Worm (Caenorhabditis elegans): Measurements from ENCODE around the gene nhr-288.

nhr-288 gene

ce11 chrV:18346080-18346479 lies 36.4 kb downstream of the nhr-288 start (continued):
- TF ChIP-seq fos-1 (tag; optimal IDR thresholded peaks at IDR 0.05) (peak; percentile 100), R02D3.7 (tag; optimal IDR thresholded peaks at IDR 0.05) (no peak), mab-5 (tag; optimal IDR thresholded peaks at IDR 0.05) (no peak), alr-1 (tag; optimal IDR thresholded peaks at IDR 0.05) (no peak), sma-3 (GFP tag; optimal IDR thresholded peaks at IDR 0.05) (peak; percentile 81), lin-39 (tag; optimal IDR thresholded peaks at IDR 0.05) (no peak), peb-1 (tag; optimal IDR thresholded peaks at IDR 0.05) (no peak), ztf-4 (tag; optimal IDR thresholded peaks at IDR 0.05) (no peak), ztf-1 (GFP tag; conservative IDR thresholded peaks at IDR 0.05) (no peak), ztf-11 (tag; optimal IDR thresholded peaks at IDR 0.05) (no peak), snpc-4 (tag; optimal IDR thresholded peaks at IDR 0.05) (no peak), crh-2 (tag; optimal IDR thresholded peaks at IDR 0.05) (peak; percentile 72), nhr-23 (tag; optimal IDR thresholded peaks at IDR 0.05) (no peak), F13H6.1 (tag; optimal IDR thresholded peaks at IDR 0.05) (peak; percentile 38), nhr-25 (tag; optimal IDR thresholded peaks at IDR 0.05) (no peak), zag-1 (tag; optimal IDR thresholded peaks at IDR 0.05) (no peak), egl-27 (tag; optimal IDR thresholded peaks at IDR 0.05) (peak; percentile 85), gmeb-1 (tag; optimal IDR thresholded peaks at IDR 0.05) (peak; percentile 76), sma-9 (GFP tag; optimal IDR thresholded peaks at IDR 0.05) (peak; percentile 88), sma-9 (tag; optimal IDR thresholded peaks at IDR 0.05) (no peak), nhr-11 (tag; optimal IDR thresholded peaks at IDR 0.05) (no peak), elt-3 (tag; optimal IDR thresholded peaks at IDR 0.05) (no peak), nhr-6 (tag; optimal IDR thresholded peaks at IDR 0.05) (no peak), nhr-12 (tag; optimal IDR thresholded peaks at IDR 0.05) (no peak)

ce11 chrV:18344194-18344593 lies 38.3 kb downstream of the nhr-288 start:
- TF ChIP-seq ZK546.5 (tag; optimal IDR thresholded peaks at IDR 0.05) = no peak
- no peak for TF ChIP-seq elt-1 (tag; optimal IDR thresholded peaks at IDR 0.05)
- no peak for TF ChIP-seq mdl-1 (tag; optimal IDR thresholded peaks at IDR 0.05)
- no peak for TF ChIP-seq dmd-4 (tag; optimal IDR thresholded peaks at IDR 0.05)
- no peak for TF ChIP-seq mab-5 (tag; optimal IDR thresholded peaks at IDR 0.05)
- no peak for TF ChIP-seq nhr-25 (tag; optimal IDR thresholded peaks at IDR 0.05)
- TF ChIP-seq unc-39 (tag; optimal IDR thresholded peaks at IDR 0.05) = no peak

ce11 chrV:18339807-18340206 lies 42.7 kb downstream of the nhr-288 start, which contains the start of gene C08E8.10:
TSS of gene C08E8.10 (minus strand) at chrV:18339907.
- TF ChIP-seq elt-3 (tag; optimal IDR thresholded peaks at IDR 0.05) = no peak
- TF ChIP-seq ztf-1 (GFP tag; conservative IDR thresholded peaks at IDR 0.05) = no peak
- TF ChIP-seq nhr-25 (tag; optimal IDR thresholded peaks at IDR 0.05) = no peak
- no peak for TF ChIP-seq mdl-1 (tag; optimal IDR thresholded peaks at IDR 0.05)
- no peak for TF ChIP-seq nhr-23 (tag; optimal IDR thresholded peaks at IDR 0.05)
- TF ChIP-seq ztf-4 (tag; optimal IDR thresholded peaks at IDR 0.05) = no peak
- no peak for TF ChIP-seq fos-1 (tag; optimal IDR thresholded peaks at IDR 0.05)
- TF ChIP-seq dmd-4 (tag; optimal IDR thresholded peaks at IDR 0.05) = no peak

- TF ChIP-seq unc-39 (tag; optimal IDR thresholded peaks at IDR 0.05) = no peak
- no peak for TF ChIP-seq lin-11 (tag; optimal IDR thresholded peaks at IDR 0.05)
- no peak for TF ChIP-seq fos-1 (tag; optimal IDR thresholded peaks at IDR 0.05)
- TF ChIP-seq mab-5 (tag; optimal IDR thresholded peaks at IDR 0.05) = no peak
- no peak for TF ChIP-seq nhr-12 (tag; optimal IDR thresholded peaks at IDR 0.05)
- TF ChIP-seq gmeb-1 (tag; optimal IDR thresholded peaks at IDR 0.05) = no peak
- no peak for TF ChIP-seq lsy-2 (tag; optimal IDR thresholded peaks at IDR 0.05)
- no peak for TF ChIP-seq sma-3 (GFP tag; optimal IDR thresholded peaks at IDR 0.05)
- no peak for TF ChIP-seq ceh-82 (tag; optimal IDR thresholded peaks at IDR 0.05)
- TF ChIP-seq zag-1 (tag; optimal IDR thresholded peaks at IDR 0.05) = no peak
- TF ChIP-seq peb-1 (tag; optimal IDR thresholded peaks at IDR 0.05) = no peak
- TF ChIP-seq unc-55 (GFP tag; optimal IDR thresholded peaks at IDR 0.05) = no peak
- no peak for TF ChIP-seq nhr-11 (tag; optimal IDR thresholded peaks at IDR 0.05)
These were observed 44.8 kb downstream of the nhr-288 start for ce11 chrV:18337643-18338042.

- TF ChIP-seq sma-3 (GFP tag; optimal IDR thresholded peaks at IDR 0.05) = no peak
- no peak for TF ChIP-seq gmeb-1 (tag; optimal IDR thresholded peaks at IDR 0.05)
- no peak for TF ChIP-seq nhr-25 (tag; optimal IDR thresholded peaks at IDR 0.05)
- TF ChIP-seq skn-1 (tag; optimal IDR thresholded peaks at IDR 0.05) = no peak
- no peak for TF ChIP-seq ztf-1 (GFP tag; conservative IDR thresholded peaks at IDR 0.05)
- TF ChIP-seq sem-4 (tag; optimal IDR thresholded peaks at IDR 0.05) = no peak
- TF ChIP-seq elt-1 (tag; optimal IDR thresholded peaks at IDR 0.05) = no peak
- no peak for TF ChIP-seq Y55F3AM.14 (GFP tag; optimal IDR thresholded peaks at IDR 0.05)
These were observed 51.4 kb downstream of the nhr-288 start, which contains the start of gene B0462.4 for ce11 chrV:18331086-18331485. TSS of gene B0462.4 (minus strand) at chrV:18331186.

Data from whole organism, L2 larva.